Worm (Caenorhabditis elegans) whole organism, L1 larva: ENCODE measurements around the gene T02D1.9.

Source experiments
- C04F5.9 ChIP-seq: sonication (generic microtip); optimal IDR thresholded peaks from 2 replicates; lab custom pipeline; 2016; ENCODE audit warnings: missing genetic modification characterization, missing compliant biosample characterization
- Y116A8C.19 ChIP-seq: sonication (generic microtip); optimal IDR thresholded peaks from 2 replicates; lab custom pipeline; 2016; ENCODE audit warnings: missing compliant biosample characterization, missing genetic modification characterization, borderline replicate concordance
- alr-1 ChIP-seq: fragments of 200-800 bp; sonication (Bioruptor generic); optimal IDR thresholded peaks from 2 replicates; lab custom pipeline; 2018; ENCODE audit warnings: borderline replicate concordance, mild to moderate bottlenecking, missing genetic modification characterization, missing compliant biosample characterization
- aly-2 ChIP-seq: fragments of 150-350 bp; optimal IDR thresholded peaks from 2 replicates; lab custom pipeline; 2014; ENCODE audit warnings: missing biosample characterization, missing genetic modification characterization
- ama-1 ChIP-seq: fragments of 150-350 bp; optimal IDR thresholded peaks from 2 replicates; lab custom pipeline; 2014
- blmp-1 ChIP-seq: fragments of 150-350 bp; optimal IDR thresholded peaks from 2 replicates; lab custom pipeline; 2014; ENCODE audit warnings: missing biosample characterization, missing genetic modification characterization
- ceh-63 ChIP-seq: fragments of 200-800 bp; sonication (Bioruptor generic); optimal IDR thresholded peaks from 2 replicates; lab custom pipeline; 2018; ENCODE audit warnings: mild to moderate bottlenecking, missing genetic modification characterization, missing compliant biosample characterization
- ces-1 ChIP-seq: fragments of 150-350 bp; optimal IDR thresholded peaks from 2 replicates; lab custom pipeline; 2014; ENCODE audit warnings: missing biosample characterization, missing genetic modification reagents, missing genetic modification characterization
- efl-1 ChIP-seq, 4 experiments: fragments of 150-350 bp; optimal IDR thresholded peaks in 3 of 4; peaks in 1 of 4; 1 replicate in 1 of 4; 2 replicates in 3 of 4; lab custom pipeline; 2014; ENCODE audit warnings: missing biosample characterization in 2 of 4, missing genetic modification characterization in 2 of 4, missing genetic modification reagents in 2 of 4
- efl-3 ChIP-seq: fragments of 200-800 bp; sonication (Bioruptor generic); optimal IDR thresholded peaks from 2 replicates; lab custom pipeline; 2018; ENCODE audit warnings: mild to moderate bottlenecking, missing genetic modification characterization, missing compliant biosample characterization
- egl-13 ChIP-seq: sonication (generic microtip); optimal IDR thresholded peaks from 2 replicates; lab custom pipeline; 2016; ENCODE audit warnings: missing genotype, missing genetic modification reagents, missing genetic modification characterization, missing compliant biosample characterization
- elt-2 ChIP-seq: sonication (generic microtip); optimal IDR thresholded peaks from 2 replicates; lab custom pipeline; 2016; ENCODE audit warnings: missing genetic modification characterization, mild to moderate bottlenecking, inconsistent platforms, missing compliant biosample characterization, missing genetic modification reagents
- fkh-10 ChIP-seq: sonication (generic microtip); optimal IDR thresholded peaks from 2 replicates; lab custom pipeline; 2017; ENCODE audit warnings: missing biosample characterization, missing genetic modification reagents, missing genetic modification characterization
- fos-1 ChIP-seq: fragments of 150-350 bp; optimal IDR thresholded peaks from 2 replicates; lab custom pipeline; 2014; ENCODE audit warnings: missing biosample characterization, missing genetic modification characterization
- hlh-17 ChIP-seq: fragments of 200-800 bp; sonication (Bioruptor generic); optimal IDR thresholded peaks from 2 replicates; lab custom pipeline; 2018; ENCODE audit warnings: missing genetic modification characterization, mild to moderate bottlenecking, missing compliant biosample characterization, moderate library complexity, borderline replicate concordance
- isw-1 ChIP-seq: fragments of 200-800 bp; sonication (Bioruptor generic); IDR thresholded peaks from 2 replicates; pipeline ENCODE4 v1.3.6; 2022; ENCODE audit warnings: missing genetic modification characterization, missing compliant biosample characterization
- lin-14 ChIP-seq: fragments of 200-800 bp; sonication (Bioruptor generic); optimal IDR thresholded peaks from 2 replicates; lab custom pipeline; 2018; ENCODE audit warnings: mild to moderate bottlenecking, missing genetic modification characterization, moderate library complexity, missing compliant biosample characterization
- lin-35 ChIP-seq, 2 experiments: fragments of 150-350 bp; optimal IDR thresholded peaks; 2 replicates each; lab custom pipeline; 2014; ENCODE audit warnings: missing biosample characterization in 2 of 2, missing genetic modification characterization in 2 of 2, missing genetic modification reagents in 2 of 2
- mab-9 ChIP-seq: fragments of 200-800 bp; sonication (Bioruptor generic); IDR thresholded peaks from 2 replicates; pipeline ENCODE4 v1.3.6; 2022; ENCODE audit warnings: missing genetic modification reagents, missing genetic modification characterization, missing compliant biosample characterization
- nhr-12 ChIP-seq: sonication (generic microtip); optimal IDR thresholded peaks from 2 replicates; lab custom pipeline; 2017; ENCODE audit warnings: missing biosample characterization, missing genetic modification characterization
- nhr-19 ChIP-seq: fragments of 200-800 bp; sonication (Bioruptor generic); conservative IDR thresholded peaks from 2 replicates; pipeline ENCODE4 v1.3.6; 2022; ENCODE audit warnings: missing genetic modification characterization, missing compliant biosample characterization
- nhr-28 ChIP-seq: fragments of 150-350 bp; optimal IDR thresholded peaks from 2 replicates; lab custom pipeline; 2014; ENCODE audit warnings: missing biosample characterization, missing genetic modification characterization
- nhr-76 ChIP-seq: sonication (generic microtip); optimal IDR thresholded peaks from 2 replicates; lab custom pipeline; 2017; ENCODE audit warnings: missing biosample characterization, missing genetic modification characterization
- nhr-77 ChIP-seq: fragments of 150-350 bp; optimal IDR thresholded peaks from 2 replicates; lab custom pipeline; 2014; ENCODE audit warnings: missing biosample characterization, missing genetic modification characterization
- nhr-84 ChIP-seq: sonication (generic microtip); optimal IDR thresholded peaks from 2 replicates; lab custom pipeline; 2017; ENCODE audit warnings: missing biosample characterization, missing genetic modification characterization
- nhr-85 ChIP-seq: sonication (generic microtip); peaks from one replicate; lab custom pipeline; 2016; ENCODE audit warnings: missing genetic modification characterization, inconsistent platforms, missing compliant biosample characterization
- skn-1 ChIP-seq: fragments of 150-350 bp; optimal IDR thresholded peaks from 2 replicates; lab custom pipeline; 2014; ENCODE audit warnings: missing biosample characterization, missing genetic modification characterization
- snpc-4 ChIP-seq: fragments of 150-350 bp; optimal IDR thresholded peaks from 2 replicates; lab custom pipeline; 2014; ENCODE audit warnings: missing biosample characterization, missing genetic modification characterization
- sox-4 ChIP-seq: sonication (generic microtip); optimal IDR thresholded peaks from 2 replicates; lab custom pipeline; 2016; ENCODE audit warnings: missing genetic modification characterization, missing compliant biosample characterization
- swsn-7 ChIP-seq: sonication (generic microtip); optimal IDR thresholded peaks from 2 replicates; lab custom pipeline; 2016; ENCODE audit warnings: missing genetic modification characterization, missing compliant biosample characterization
- tlp-1 ChIP-seq: fragments of 150-350 bp; optimal IDR thresholded peaks from 2 replicates; lab custom pipeline; 2014; ENCODE audit warnings: missing biosample characterization, missing genetic modification characterization
- unc-130 ChIP-seq: fragments of 150-350 bp; optimal IDR thresholded peaks from 2 replicates; lab custom pipeline; 2017; ENCODE audit warnings: missing biosample characterization, missing genetic modification characterization, inconsistent platforms
- unc-98 ChIP-seq: fragments of 200-800 bp; sonication (Bioruptor generic); IDR thresholded peaks from 2 replicates; pipeline ENCODE4 v1.3.6; 2022; ENCODE audit warnings: missing genetic modification characterization, missing compliant biosample characterization
- xbp-1 ChIP-seq: sonication (generic microtip); optimal IDR thresholded peaks from 2 replicates; lab custom pipeline; 2016; ENCODE audit warnings: missing genetic modification characterization, missing compliant biosample characterization
- zip-4 ChIP-seq: fragments of 200-800 bp; sonication (Bioruptor generic); optimal IDR thresholded peaks from 2 replicates; lab custom pipeline; 2018; ENCODE audit warnings: mild to moderate bottlenecking, missing genetic modification characterization, moderate library complexity, missing compliant biosample characterization
- ztf-4 ChIP-seq: fragments of 150-350 bp; optimal IDR thresholded peaks from 2 replicates; lab custom pipeline; 2014; ENCODE audit warnings: missing biosample characterization, missing genetic modification characterization

Gene T02D1.9

DNA sequence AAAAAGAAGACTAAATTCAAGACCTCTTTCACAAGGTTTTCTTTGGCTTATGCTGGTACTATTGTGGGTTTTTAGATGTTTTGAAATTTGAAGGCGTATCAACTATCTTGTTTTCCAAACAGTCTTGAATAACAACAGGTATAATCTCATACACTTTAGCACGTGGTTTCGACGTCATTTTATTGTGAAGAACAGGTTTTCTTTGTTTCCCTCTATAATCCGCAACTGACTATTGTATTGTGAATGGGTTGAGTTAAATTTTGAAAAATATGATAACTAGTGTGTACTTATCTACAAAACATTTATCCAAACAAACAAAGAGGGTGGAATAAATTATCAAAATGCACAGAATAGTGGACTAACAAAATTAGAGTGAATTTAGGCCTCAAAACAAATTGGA is 33.9 kb upstream of the T02D1.9 start (continued):
- TF ChIP-seq C04F5.9 (tag; lab: Kevin White, UChicago) (no peak), tlp-1 (tag; lab: Kevin White, UChicago) (no peak), nhr-28 (no peak), nhr-84 (tag; lab: Kevin White, UChicago) (no peak), skn-1 (tag; lab: Kevin White, UChicago) (no peak), egl-13 (tag; lab: Kevin White, UChicago) (no peak), lin-14 (GFP tag; lab: Kevin White, UChicago) (peak; percentile 39), lin-35 (GFP tag; optimal IDR thresholded peaks at IDR 0.05; lab: Kevin White, UChicago) (peak in 1 of 2 experiments; percentile 62), nhr-19 (GFP tag; lab: Robert Waterston, UW) (no peak)

DNA sequence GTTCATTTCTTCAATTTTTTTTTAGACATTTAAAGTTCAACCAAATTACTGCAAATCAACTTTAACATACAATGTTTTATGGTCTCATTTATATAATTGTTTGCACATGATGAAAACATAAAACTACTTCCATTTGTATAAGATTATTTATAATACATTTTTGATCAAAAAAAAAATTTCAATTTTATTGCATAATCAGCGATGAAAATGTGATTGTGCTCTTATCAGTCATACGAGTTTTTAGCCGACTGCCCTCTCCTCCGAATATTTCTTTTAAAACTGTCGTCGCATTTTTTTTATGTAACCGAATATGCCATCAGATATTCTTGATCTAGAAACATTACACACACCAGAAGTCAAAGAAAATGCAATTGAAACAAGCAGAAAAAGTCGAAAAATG is 33.0 kb upstream of the T02D1.9 start, which contains the start of gene F08A7.1:
TSS of gene F08A7.1 (plus strand) at position 191 of the 400 bp plus-strand sequence.
- TF ChIP-seq efl-3 (GFP tag; lab: Kevin White, UChicago) (no peak), nhr-85 (tag; lab: Kevin White, UChicago) (peak; percentile 32), elt-2 (tag; lab: Kevin White, UChicago) (peak; percentile 63)
- TF ChIP-seq, all 84 proteins: peak for 2

DNA sequence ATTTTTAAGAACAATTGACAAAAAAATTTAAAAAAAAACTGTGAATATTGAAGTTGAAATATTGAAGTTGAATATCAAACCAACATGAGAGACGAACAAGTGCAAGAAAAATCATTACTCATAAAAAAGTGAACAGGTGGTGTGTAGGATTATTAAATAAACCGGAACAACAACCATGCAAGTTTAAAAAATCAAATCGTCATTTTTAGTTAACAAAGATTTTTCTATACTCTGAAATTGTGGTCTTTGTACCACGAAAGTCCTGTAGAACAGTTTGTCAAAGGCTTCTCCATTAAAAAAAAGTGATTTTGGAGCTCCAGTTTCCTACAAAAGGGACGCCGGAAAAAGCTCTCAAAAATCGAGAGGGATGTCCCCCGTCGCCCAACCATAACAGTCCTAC is 32.6 kb upstream of the T02D1.9 start, which contains the start of gene C06A12.19:
TSS of gene C06A12.19 (minus strand) at position 101 of the 400 bp plus-strand sequence.
- TF ChIP-seq unc-130 (no peak), ama-1 (lab: Kevin White, UChicago) (no peak), xbp-1 (tag; lab: Kevin White, UChicago) (no peak), efl-3 (GFP tag; lab: Kevin White, UChicago) (no peak), unc-98 (GFP tag; lab: Robert Waterston, UW) (no peak), hlh-17 (no peak), zip-4 (GFP tag; lab: Kevin White, UChicago) (no peak), skn-1 (tag; lab: Kevin White, UChicago) (no peak), nhr-77 (no peak)

DNA sequence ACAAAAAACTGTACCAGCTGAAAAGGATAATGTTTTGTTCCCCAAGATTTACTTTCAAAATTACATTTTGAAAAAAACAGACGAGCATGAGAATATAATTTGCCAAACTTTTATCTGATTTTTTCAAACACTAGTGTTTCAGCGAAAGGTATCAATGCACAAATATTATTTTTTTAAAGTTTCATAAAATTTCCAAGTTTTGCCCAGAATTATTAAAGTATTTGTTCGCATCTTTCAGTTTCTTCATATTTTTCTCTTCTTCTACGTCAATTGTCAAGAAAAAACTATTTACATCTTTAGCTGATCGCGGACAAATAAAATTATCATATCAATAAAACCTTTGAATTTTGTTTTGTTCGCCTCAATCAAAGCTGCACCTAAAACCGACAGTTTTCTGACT is 29.6 kb upstream of the T02D1.9 start, which contains the start of gene C06A12.8:
TSS of gene C06A12.8 (plus strand) at position 301 of the 400 bp plus-strand sequence.
- no peak for TF ChIP-seq nhr-77
- no peak for TF ChIP-seq blmp-1 (tag; lab: Kevin White, UChicago)
- TF ChIP-seq snpc-4 (tag; lab: Kevin White, UChicago): no peak
- TF ChIP-seq alr-1 (tag; lab: Kevin White, UChicago): no peak
- TF ChIP-seq sox-4 (tag; lab: Kevin White, UChicago): no peak
- TF ChIP-seq fos-1 (tag; lab: Kevin White, UChicago): no peak
- TF ChIP-seq fkh-10 (GFP tag; lab: Kevin White, UChicago): no peak
- no peak for TF ChIP-seq swsn-7 (tag; lab: Kevin White, UChicago)
- TF ChIP-seq ztf-4 (tag; lab: Kevin White, UChicago): no peak
- TF ChIP-seq C04F5.9 (tag; lab: Kevin White, UChicago): no peak
- no peak for TF ChIP-seq ceh-63
- no peak for TF ChIP-seq mab-9
- TF ChIP-seq nhr-12 (tag; lab: Kevin White, UChicago): no peak

DNA sequence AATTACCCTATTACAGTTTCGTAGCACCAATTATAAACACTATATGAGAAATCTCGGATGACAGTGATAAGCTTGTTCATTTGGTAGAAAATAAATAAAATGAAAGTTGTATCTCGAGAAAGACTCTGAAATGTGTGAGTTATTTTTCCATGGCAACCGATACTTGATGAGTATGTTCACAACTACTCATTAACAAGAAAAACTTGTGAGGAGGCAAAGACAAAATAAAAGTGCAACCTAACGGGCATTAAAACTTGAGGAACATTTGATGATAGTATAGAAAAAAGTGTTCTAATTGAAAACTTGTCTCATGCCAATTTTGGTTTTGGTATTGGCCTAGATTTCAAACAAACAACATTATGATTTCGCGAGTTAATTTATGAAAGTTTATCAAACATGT is 29.2 kb upstream of the T02D1.9 start, which contains the start of gene gcy-27:
TSS of gene gcy-27 (minus strand) at position 101 of the 400 bp plus-strand sequence.
- no peak for TF ChIP-seq skn-1 (tag; lab: Kevin White, UChicago)
- no peak for TF ChIP-seq nhr-76 (tag; lab: Kevin White, UChicago)
- no peak for TF ChIP-seq nhr-84 (tag; lab: Kevin White, UChicago)
- TF ChIP-seq efl-3 (GFP tag; lab: Kevin White, UChicago): no peak
- TF ChIP-seq snpc-4 (tag; lab: Kevin White, UChicago): no peak
- no peak for TF ChIP-seq nhr-19 (GFP tag; lab: Robert Waterston, UW)
- no peak for TF ChIP-seq hlh-17
- TF ChIP-seq aly-2 (tag; lab: Kevin White, UChicago): no peak
- TF ChIP-seq Y116A8C.19 (tag; lab: Kevin White, UChicago): no peak
- no peak for TF ChIP-seq C04F5.9 (tag; lab: Kevin White, UChicago)
- no peak for TF ChIP-seq ces-1
- TF ChIP-seq efl-1 (optimal IDR thresholded peaks at IDR 0.05; lab: Kevin White, UChicago): no peak
- TF ChIP-seq efl-1 (GFP tag; optimal IDR thresholded peaks at IDR 0.05 in 1 of 2; lab: Kevin White, UChicago): no peak
- no peak for TF ChIP-seq isw-1 (GFP tag; lab: Robert Waterston, UW)
